Worm (Caenorhabditis elegans): Measurements from ENCODE around the gene cyp-33E3.

cyp-33E3 gene

DNA sequence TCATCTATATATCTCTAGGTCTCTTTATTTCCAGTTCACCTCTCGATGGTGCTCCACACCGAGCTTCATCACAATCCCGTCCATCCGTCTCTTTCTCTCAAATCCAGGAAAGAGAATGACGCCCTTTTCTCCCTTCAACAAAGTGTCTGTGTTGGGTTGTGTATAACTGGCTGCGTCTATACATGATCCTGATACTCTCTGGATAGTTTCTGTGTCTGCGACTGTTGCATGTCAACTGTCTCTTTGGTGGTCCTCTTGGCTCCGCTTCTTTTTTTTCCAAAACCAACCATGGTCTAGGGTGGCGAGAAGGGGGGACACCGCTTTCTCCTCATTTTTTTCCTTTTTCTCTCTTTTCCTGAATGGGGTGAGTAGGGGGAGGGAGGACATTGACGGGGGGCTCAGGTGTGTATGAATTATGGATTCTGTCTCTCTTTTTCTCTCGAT, 14.8 kb downstream of the cyp-33E3 start:
- TF ChIP-seq Y5F2A.4 (GFP tag; optimal IDR thresholded peaks at IDR 0.05) (no peak), zfp-2 (tag; optimal IDR thresholded peaks at IDR 0.05) (no peak), Y75B8A.6 (GFP tag; IDR thresholded peaks at IDR 0.05) (no peak), tra-1 (GFP tag; IDR thresholded peaks at IDR 0.05) (no peak), set-16 (GFP tag; IDR thresholded peaks at IDR 0.05) (peak; percentile 37; the same call in 1 of the 2 replicates), T20F7.1 (GFP tag; optimal IDR thresholded peaks at IDR 0.05) (no peak), duxl-1 (tag; optimal IDR thresholded peaks at IDR 0.05; ENCODE audit: poor library complexity) (no peak), gei-8 (GFP tag; optimal IDR thresholded peaks at IDR 0.05) (no peak), ztf-7 (tag; optimal IDR thresholded peaks at IDR 0.05) (no peak), lin-29 (GFP tag; IDR thresholded peaks at IDR 0.05) (no peak), fos-1 (tag; optimal IDR thresholded peaks at IDR 0.05) (no peak), nhr-28 (tag; optimal IDR thresholded peaks at IDR 0.05) (no peak), Y48G9A.11 (GFP tag; IDR thresholded peaks at IDR 0.05) (no peak), nhr-25 (tag; optimal IDR thresholded peaks at IDR 0.05; ENCODE audit: borderline replicate concordance, insufficient read depth) (no peak), mxl-2 (GFP tag; conservative IDR thresholded peaks at IDR 0.05) (no peak), ZK546.5 (tag; optimal IDR thresholded peaks at IDR 0.05) (no peak), php-3 (GFP tag; IDR thresholded peaks at IDR 0.05) (no peak), snpc-4 (tag; optimal IDR thresholded peaks at IDR 0.05) (no peak), T26A8.4 (GFP tag; IDR thresholded peaks at IDR 0.05) (no peak), hlh-30 (tag; optimal IDR thresholded peaks at IDR 0.05; ENCODE audit: insufficient read depth) (peak; percentile 33), dmd-6 (GFP tag; IDR thresholded peaks at IDR 0.05) (no peak), vab-7 (GFP tag; IDR thresholded peaks at IDR 0.05) (no peak), ceh-44 (GFP tag; IDR thresholded peaks at IDR 0.05) (no peak), madf-9 (GFP tag; conservative IDR thresholded peaks at IDR 0.05) (no peak), daf-12 (tag; optimal IDR thresholded peaks at IDR 0.05) (no peak), snpc-1.2 (GFP tag; IDR thresholded peaks at IDR 0.05) (no peak), dpl-1 (GFP tag; optimal IDR thresholded peaks at IDR 0.05) (no peak), F10B5.3 (tag; optimal IDR thresholded peaks at IDR 0.05) (no peak), unc-130 (GFP tag; optimal IDR thresholded peaks at IDR 0.05) (no peak), lim-7 (GFP tag; IDR thresholded peaks at IDR 0.05) (no peak), sdz-12 (GFP tag; optimal IDR thresholded peaks at IDR 0.05) (no peak), lsy-2 (tag; optimal IDR thresholded peaks at IDR 0.05) (peak; percentile 29 to 50), mdl-1 (tag; optimal IDR thresholded peaks at IDR 0.05) (no peak), dmd-9 (GFP tag; IDR thresholded peaks at IDR 0.05) (no peak), zag-1 (tag; optimal IDR thresholded peaks at IDR 0.05) (no peak), ces-1 (GFP tag; optimal IDR thresholded peaks at IDR 0.05) (no peak), nhr-41 (GFP tag; IDR thresholded peaks at IDR 0.05) (no peak), jun-1 (tag; optimal IDR thresholded peaks at IDR 0.05) (no peak), D1046.2 (GFP tag; IDR thresholded peaks at IDR 0.05) (no peak), aha-1 (tag) (peak; percentile 95), ceh-32 (tag; optimal IDR thresholded peaks at IDR 0.05; ENCODE audit: poor library complexity) (no peak), unc-39 (tag; optimal IDR thresholded peaks at IDR 0.05) (no peak), ceh-28 (tag; optimal IDR thresholded peaks at IDR 0.05) (no peak), arid-1 (GFP tag; conservative IDR thresholded peaks at IDR 0.05) (no peak), egl-27 (tag; optimal IDR thresholded peaks at IDR 0.05) (no peak), nhr-10 (tag; optimal IDR thresholded peaks at IDR 0.05) (no peak), pqm-1 (tag; optimal IDR thresholded peaks at IDR 0.05) (no peak), lin-1 (GFP tag; IDR thresholded peaks at IDR 0.05) (no peak), dmd-8 (GFP tag; IDR thresholded peaks at IDR 0.05) (no peak), zip-11 (GFP tag; IDR thresholded peaks at IDR 0.05) (no peak), hlh-11 (tag; optimal IDR thresholded peaks at IDR 0.05) (peak; percentile 51), ztf-11 (tag; optimal IDR thresholded peaks at IDR 0.05) (no peak)

All from whole organism, L4 larva.